Fruit fly (Drosophila melanogaster) whole organism, embryonic: ENCODE measurements around the gene Tmep.

Experiments
- CG10147 ChIP-seq: fragments of 200-800 bp; sonication (Bioruptor generic); optimal IDR thresholded peaks from 2 replicates; lab custom pipeline; 2019; ENCODE audit warnings: missing biosample characterization, mild to moderate bottlenecking, missing genetic modification characterization, moderate library complexity
- CG11247 ChIP-seq: fragments of 200-800 bp; sonication (Bioruptor generic); IDR thresholded peaks from 2 replicates; pipeline ENCODE4 v1.3.6; 2022; ENCODE audit warnings: missing biosample characterization, missing genetic modification characterization
- CG11695 ChIP-seq: fragments of 200-800 bp; sonication (Bioruptor generic); IDR thresholded peaks from 3 replicates; pipeline ENCODE4 v1.3.6; 2022; ENCODE audit warnings: missing biosample characterization, missing genetic modification characterization
- CG12299 ChIP-seq: fragments of 200-800 bp; sonication (Bioruptor generic); optimal IDR thresholded peaks from 2 replicates; lab custom pipeline; 2018; ENCODE audit warnings: missing biosample characterization, mild to moderate bottlenecking, missing genetic modification characterization
- CG12744 ChIP-seq: fragments of 200-800 bp; sonication (Bioruptor generic); optimal IDR thresholded peaks from 2 replicates; lab custom pipeline; 2016; ENCODE audit warnings: missing biosample characterization, missing genetic modification characterization
- CG14441 ChIP-seq: fragments of 200-800 bp; sonication (Bioruptor generic); IDR thresholded peaks from 2 replicates; pipeline ENCODE4 v1.3.6; 2022; ENCODE audit warnings: missing biosample characterization, missing genetic modification characterization
- CG14667 ChIP-seq: fragments of 200-800 bp; sonication (Bioruptor generic); IDR thresholded peaks from 2 replicates; pipeline ENCODE4 v1.3.6; 2022; ENCODE audit warnings: missing biosample characterization, missing genetic modification characterization
- CG15601 ChIP-seq: fragments of 200-800 bp; sonication (Bioruptor generic); optimal IDR thresholded peaks from 3 replicates; lab custom pipeline; 2019; ENCODE audit warnings: missing biosample characterization, mild to moderate bottlenecking, missing genetic modification characterization, moderate library complexity
- CG17361 ChIP-seq: fragments of 200-800 bp; sonication (Bioruptor generic); IDR thresholded peaks from 3 replicates; pipeline ENCODE4 v1.3.6; 2022; ENCODE audit warnings: missing biosample characterization, missing genetic modification characterization
- CG18599 ChIP-seq: fragments of 200-800 bp; sonication (Bioruptor generic); optimal IDR thresholded peaks from 3 replicates; lab custom pipeline; 2017; ENCODE audit warnings: missing biosample characterization, missing genetic modification characterization, mild to moderate bottlenecking, moderate library complexity, missing genetic modification reagents
- CG18619 ChIP-seq: fragments of 200-800 bp; sonication (Bioruptor generic); optimal IDR thresholded peaks from 3 replicates; lab custom pipeline; 2017; ENCODE audit warnings: missing biosample characterization, mild to moderate bottlenecking, missing genetic modification characterization
- CG30403 ChIP-seq: fragments of 200-800 bp; sonication (Bioruptor generic); optimal IDR thresholded peaks from 3 replicates; lab custom pipeline; 2016; ENCODE audit warnings: missing biosample characterization, missing genetic modification characterization
- CG4282 ChIP-seq: fragments of 200-800 bp; sonication (Bioruptor generic); optimal IDR thresholded peaks from 2 replicates; lab custom pipeline; 2016; ENCODE audit warnings: missing biosample characterization, missing genetic modification characterization
- CG4730 ChIP-seq: fragments of 200-800 bp; sonication (Bioruptor generic); IDR thresholded peaks from 2 replicates; pipeline ENCODE4 v1.3.6; 2022; ENCODE audit warnings: missing biosample characterization, missing genetic modification characterization
- CG6791 ChIP-seq: fragments of 200-800 bp; sonication (Bioruptor generic); IDR thresholded peaks from 3 replicates; pipeline ENCODE4 v1.3.6; 2022; ENCODE audit warnings: missing biosample characterization, missing genetic modification characterization; ENCODE audit not compliant: partially characterized antibody
- CG7556 ChIP-seq: fragments of 200-800 bp; sonication (Bioruptor generic); optimal IDR thresholded peaks from 2 replicates; lab custom pipeline; 2017; ENCODE audit warnings: missing biosample characterization, mild to moderate bottlenecking, missing genetic modification characterization
- CG7745 ChIP-seq: fragments of 200-800 bp; sonication (Bioruptor generic); optimal IDR thresholded peaks from 2 replicates; lab custom pipeline; 2018; ENCODE audit warnings: missing biosample characterization, mild to moderate bottlenecking, missing genetic modification characterization, moderate library complexity
- CG9932 ChIP-seq: fragments of 200-800 bp; sonication (Bioruptor generic); IDR thresholded peaks from 2 replicates; pipeline ENCODE4 v1.3.6; 2022; ENCODE audit warnings: missing biosample characterization, missing genetic modification characterization
- Chrac-16 ChIP-seq: fragments of 200-800 bp; sonication (Bioruptor generic); optimal IDR thresholded peaks from 3 replicates; lab custom pipeline; 2016; ENCODE audit warnings: missing biosample characterization, missing genetic modification characterization
- Elba2 ChIP-seq: fragments of 200-800 bp; sonication (Bioruptor generic); optimal IDR thresholded peaks from 3 replicates; lab custom pipeline; 2016; ENCODE audit warnings: missing biosample characterization, missing genetic modification characterization
- Fer3 ChIP-seq: fragments of 200-800 bp; sonication (Bioruptor generic); optimal IDR thresholded peaks from 2 replicates; lab custom pipeline; 2018; ENCODE audit warnings: missing biosample characterization, mild to moderate bottlenecking, missing genetic modification characterization, moderate library complexity
- H2.0 ChIP-seq: fragments of 200-800 bp; sonication (Bioruptor generic); IDR thresholded peaks from 2 replicates; pipeline ENCODE4 v1.3.6; 2022; ENCODE audit warnings: missing biosample characterization, missing genetic modification characterization
- HmgD ChIP-seq: fragments of 200-800 bp; sonication (Bioruptor generic); optimal IDR thresholded peaks from 3 replicates; lab custom pipeline; 2016; ENCODE audit warnings: missing biosample characterization, missing genetic modification characterization
- Hmr ChIP-seq: fragments of 200-800 bp; sonication (Bioruptor generic); optimal IDR thresholded peaks from 3 replicates; lab custom pipeline; 2017; ENCODE audit warnings: mild to moderate bottlenecking, missing biosample characterization, missing genetic modification reagents, missing genetic modification characterization
- Hmx ChIP-seq: fragments of 200-800 bp; sonication (Bioruptor generic); optimal IDR thresholded peaks from 2 replicates; lab custom pipeline; 2016; ENCODE audit warnings: missing biosample characterization, missing genetic modification characterization
- Hr39 ChIP-seq: fragments of >200 bp; optimal IDR thresholded peaks from 2 replicates; lab custom pipeline; 2017
- Lpt ChIP-seq: fragments of >200 bp; optimal IDR thresholded peaks from 2 replicates; lab custom pipeline; 2018; ENCODE audit warnings: missing biosample characterization, missing genetic modification characterization
- MBD-R2 ChIP-seq: fragments of 200-800 bp; sonication (Bioruptor generic); IDR thresholded peaks from 2 replicates; pipeline ENCODE4 v1.3.6; 2022; ENCODE audit warnings: missing biosample characterization, missing genetic modification characterization
- Mes4 ChIP-seq: fragments of 200-800 bp; sonication (Bioruptor generic); optimal IDR thresholded peaks from 2 replicates; lab custom pipeline; 2016; ENCODE audit warnings: missing biosample characterization, missing genetic modification characterization
- Myb ChIP-seq: fragments of 200-800 bp; sonication (Bioruptor generic); optimal IDR thresholded peaks from 2 replicates; lab custom pipeline; 2016; ENCODE audit warnings: missing biosample characterization, missing genetic modification characterization
- Sox100B ChIP-seq: fragments of 200-800 bp; sonication (Bioruptor generic); optimal IDR thresholded peaks from 3 replicates; lab custom pipeline; 2018; ENCODE audit warnings: missing biosample characterization, mild to moderate bottlenecking, missing genetic modification characterization
- Spps ChIP-seq: fragments of 200-800 bp; sonication (Bioruptor generic); optimal IDR thresholded peaks from 2 replicates; lab custom pipeline; 2018; ENCODE audit warnings: missing biosample characterization, mild to moderate bottlenecking, missing genetic modification characterization
- ac ChIP-seq: fragments of 200-800 bp; sonication (Bioruptor generic); optimal IDR thresholded peaks from 3 replicates; lab custom pipeline; 2017; ENCODE audit warnings: missing biosample characterization, mild to moderate bottlenecking, missing genetic modification characterization
- ap ChIP-seq: fragments of 200-800 bp; sonication (Bioruptor generic); IDR thresholded peaks from 2 replicates; pipeline ENCODE4 v1.3.6; 2022; ENCODE audit warnings: missing biosample characterization, missing genetic modification characterization
- ash1 ChIP-seq: fragments of 200-800 bp; sonication (Bioruptor generic); optimal IDR thresholded peaks from 2 replicates; lab custom pipeline; 2018; ENCODE audit warnings: missing biosample characterization, mild to moderate bottlenecking, missing genetic modification characterization
- br ChIP-seq: fragments of >200 bp; optimal IDR thresholded peaks from 2 replicates; lab custom pipeline; 2017
- gsb-n ChIP-seq: fragments of 200-800 bp; sonication (Bioruptor generic); optimal IDR thresholded peaks from 3 replicates; lab custom pipeline; 2018; ENCODE audit warnings: missing biosample characterization, mild to moderate bottlenecking, missing genetic modification characterization
- hb ChIP-seq: fragments of 200-800 bp; sonication (Bioruptor generic); IDR thresholded peaks from 3 replicates; pipeline ENCODE4 v1.3.6; 2022; ENCODE audit warnings: missing biosample characterization, missing genetic modification characterization; ENCODE audit not compliant: partially characterized antibody
- ind ChIP-seq: fragments of 200-800 bp; sonication (Bioruptor generic); optimal IDR thresholded peaks from 3 replicates; lab custom pipeline; 2016; ENCODE audit warnings: missing biosample characterization, missing genetic modification characterization
- mld ChIP-seq: fragments of 200-800 bp; sonication (Bioruptor generic); IDR thresholded peaks from 3 replicates; pipeline ENCODE4 v1.3.6; 2022; ENCODE audit warnings: missing biosample characterization, missing genetic modification characterization; ENCODE audit not compliant: partially characterized antibody
- nau ChIP-seq: fragments of 200-800 bp; sonication (Bioruptor generic); optimal IDR thresholded peaks from 3 replicates; lab custom pipeline; 2017; ENCODE audit warnings: missing biosample characterization, mild to moderate bottlenecking, missing genetic modification characterization, missing genetic modification reagents
- odd ChIP-seq: fragments of 200-800 bp; sonication (Bioruptor generic); optimal IDR thresholded peaks from 2 replicates; lab custom pipeline; 2017; ENCODE audit warnings: missing biosample characterization, mild to moderate bottlenecking, missing genetic modification characterization
- pita ChIP-seq: fragments of 200-800 bp; sonication (Bioruptor generic); optimal IDR thresholded peaks from 2 replicates; lab custom pipeline; 2017; ENCODE audit warnings: missing biosample characterization, mild to moderate bottlenecking, missing genetic modification characterization
- pros ChIP-seq: fragments of 200-800 bp; sonication (Bioruptor generic); optimal IDR thresholded peaks from 3 replicates; lab custom pipeline; 2019; ENCODE audit warnings: missing biosample characterization, mild to moderate bottlenecking, missing genetic modification characterization, moderate library complexity
- pum ChIP-seq: fragments of 200-800 bp; sonication (Bioruptor generic); optimal IDR thresholded peaks from 2 replicates; lab custom pipeline; 2016; ENCODE audit warnings: missing biosample characterization, missing genetic modification characterization
- ranshi ChIP-seq: fragments of 200-800 bp; sonication (Bioruptor generic); IDR thresholded peaks from 2 replicates; pipeline ENCODE4 v1.3.6; 2022; ENCODE audit warnings: missing biosample characterization, missing genetic modification characterization
- scrt ChIP-seq: fragments of 200-800 bp; sonication (Bioruptor generic); optimal IDR thresholded peaks from 2 replicates; lab custom pipeline; 2018; ENCODE audit warnings: missing biosample characterization, mild to moderate bottlenecking, missing genetic modification characterization, moderate library complexity
- sd ChIP-seq: fragments of 200-800 bp; sonication (Bioruptor generic); optimal IDR thresholded peaks from 3 replicates; lab custom pipeline; 2018; ENCODE audit warnings: missing biosample characterization, mild to moderate bottlenecking, missing genetic modification characterization, moderate library complexity
- shn ChIP-seq: fragments of 200-800 bp; sonication (Bioruptor generic); optimal IDR thresholded peaks from 3 replicates; lab custom pipeline; 2016; ENCODE audit warnings: missing biosample characterization, missing genetic modification characterization
- sima ChIP-seq: fragments of 200-800 bp; sonication (Bioruptor generic); optimal IDR thresholded peaks from 2 replicates; lab custom pipeline; 2016; ENCODE audit warnings: missing biosample characterization, missing genetic modification characterization
- tna ChIP-seq: fragments of 200-800 bp; sonication (Bioruptor generic); IDR thresholded peaks from 2 replicates; pipeline ENCODE4 v1.3.6; 2022; ENCODE audit warnings: missing biosample characterization, missing genetic modification characterization; ENCODE audit not compliant: partially characterized antibody
- zf30C ChIP-seq: fragments of 200-800 bp; sonication (Bioruptor generic); optimal IDR thresholded peaks from 3 replicates; lab custom pipeline; 2018; ENCODE audit warnings: missing biosample characterization, mild to moderate bottlenecking, missing genetic modification characterization

Gene Tmep

DNA sequence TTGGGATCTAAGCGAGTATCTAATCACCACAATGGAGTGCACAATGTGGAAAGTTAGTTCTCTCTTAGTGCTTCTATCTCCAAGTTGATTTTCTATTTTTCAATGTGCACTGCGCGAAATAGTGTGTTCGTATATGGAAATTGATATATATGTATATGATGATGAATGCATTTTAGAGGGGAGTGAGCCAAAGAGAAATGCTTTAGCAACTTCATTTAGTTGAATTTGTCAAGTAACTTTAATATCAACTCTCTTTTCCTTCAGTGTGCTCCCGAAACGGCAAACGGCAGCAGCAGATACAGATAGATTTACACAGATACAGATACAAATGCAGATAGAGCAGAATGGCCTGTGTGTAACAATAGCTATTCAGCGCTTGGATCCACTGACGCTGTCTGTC lies 15.0 kb downstream of the Tmep start (continued):
- TF ChIP-seq sd (tag; lab: Kevin White, UChicago) (no peak), CG17361 (peak; percentile 50; the same call in 1 of the 3 replicates), shn (GFP tag; lab: Kevin White, UChicago) (peak; percentile 12), pita (GFP tag; lab: Kevin White, UChicago) (no peak), Myb (no peak), CG11247 (GFP tag; lab: Robert Waterston, UW) (0 out of 2 replicates have a peak, but pooled peaks have one; percentile 42), br (lab: Kevin White, UChicago) (no peak), MBD-R2 (GFP tag; lab: Robert Waterston, UW) (peak; percentile 23; the same call in 1 of the 2 replicates), CG30403 (GFP tag; lab: Kevin White, UChicago) (peak; percentile 68), Sox100B (GFP tag; lab: Kevin White, UChicago) (no peak), ap (GFP tag; lab: Robert Waterston, UW) (peak; percentile 59), CG6791 (no peak), tna (GFP tag; lab: Robert Waterston, UW) (no peak), CG14667 (GFP tag; lab: Robert Waterston, UW) (peak; percentile 46; the same call in 1 of the 2 replicates), scrt (GFP tag; lab: Kevin White, UChicago) (no peak), CG12299 (tag; lab: Kevin White, UChicago) (no peak), CG4282 (GFP tag; lab: Kevin White, UChicago) (no peak), CG18619 (GFP tag; lab: Kevin White, UChicago) (peak; percentile 38), Hmx (no peak), CG14441 (peak; percentile 76), Elba2 (no peak), gsb-n (tag; lab: Kevin White, UChicago) (peak; percentile 46), Chrac-16 (GFP tag; lab: Kevin White, UChicago) (peak; percentile 71), CG12744 (GFP tag; lab: Kevin White, UChicago) (peak; percentile 48), mld (GFP tag; lab: Robert Waterston, UW) (no peak), CG7556 (GFP tag; lab: Kevin White, UChicago) (peak; percentile 33), CG18599 (GFP tag; lab: Kevin White, UChicago) (no peak), CG9932 (GFP tag; lab: Robert Waterston, UW) (no peak), nau (GFP tag; lab: Kevin White, UChicago) (no peak), odd (GFP tag; lab: Kevin White, UChicago) (peak; percentile 25), H2.0 (GFP tag; lab: Robert Waterston, UW) (peak; percentile 57), CG11695 (peak; percentile 56; the same call in 1 of the 3 replicates), CG7745 (tag; lab: Kevin White, UChicago) (no peak), Fer3 (tag; lab: Kevin White, UChicago) (peak; percentile 26), ash1 (GFP tag; lab: Kevin White, UChicago) (no peak), HmgD (no peak), Hmr (peak; percentile 7), zf30C (GFP tag; lab: Kevin White, UChicago) (peak; percentile 22), pros (GFP tag; lab: Kevin White, UChicago) (no peak), ac (GFP tag; lab: Kevin White, UChicago) (peak; percentile 0), hb (GFP tag; lab: Robert Waterston, UW) (no peak), Lpt (GFP tag; lab: Kevin White, UChicago) (no peak), ranshi (GFP tag; lab: Robert Waterston, UW) (no peak), sima (GFP tag; lab: Kevin White, UChicago) (no peak), Spps (tag; lab: Kevin White, UChicago) (peak; percentile 0), ind (GFP tag; lab: Kevin White, UChicago) (no peak), CG15601 (tag; lab: Kevin White, UChicago) (peak; percentile 59), pum (GFP tag; lab: Kevin White, UChicago) (peak; percentile 46), CG10147 (GFP tag; lab: Kevin White, UChicago) (no peak), Hr39 (lab: Kevin White, UChicago) (no peak), CG4730 (GFP tag; lab: Robert Waterston, UW) (peak; percentile 5; the same call in 1 of the 2 replicates), Mes4 (GFP tag; lab: Kevin White, UChicago) (peak; percentile 51)
